Fruit fly (Drosophila melanogaster) whole organism, embryonic: ENCODE measurements around the gene Ubc7.
A peak's percentile ranks its signal among the peaks of the same experiment; 100 is the strongest.

Experiments
- Ada2b ChIP-seq: fragments of 200-800 bp; sonication (Bioruptor generic); IDR thresholded peaks from 2 replicates; pipeline ENCODE4 v1.3.6; 2022; ENCODE audit warnings: missing biosample characterization, missing genetic modification characterization
- Blimp-1 ChIP-seq: fragments of 200-800 bp; sonication (Bioruptor generic); optimal IDR thresholded peaks from 3 replicates; lab custom pipeline; 2018; ENCODE audit warnings: missing biosample characterization, missing genetic modification characterization, mild to moderate bottlenecking, moderate library complexity, missing genetic modification reagents
- CG12744 ChIP-seq: fragments of 200-800 bp; sonication (Bioruptor generic); optimal IDR thresholded peaks from 2 replicates; lab custom pipeline; 2016; ENCODE audit warnings: missing biosample characterization, missing genetic modification characterization
- CG13123 ChIP-seq: fragments of 200-800 bp; sonication (Bioruptor generic); optimal IDR thresholded peaks from 2 replicates; lab custom pipeline; 2016; ENCODE audit warnings: missing biosample characterization, missing genetic modification characterization
- CG14014 ChIP-seq: fragments of 200-800 bp; sonication (Bioruptor generic); IDR thresholded peaks from 2 replicates; pipeline ENCODE4 v1.3.6; 2022; ENCODE audit warnings: missing biosample characterization, missing genetic modification characterization
- CG1603 ChIP-seq: fragments of 200-800 bp; sonication (Bioruptor generic); optimal IDR thresholded peaks from 2 replicates; lab custom pipeline; 2019; ENCODE audit warnings: missing biosample characterization, mild to moderate bottlenecking, missing genetic modification characterization, moderate library complexity
- CG16863 ChIP-seq: fragments of 200-800 bp; sonication (Bioruptor generic); optimal IDR thresholded peaks from 3 replicates; lab custom pipeline; 2016; ENCODE audit warnings: missing biosample characterization, missing genetic modification characterization
- CG18262 ChIP-seq: fragments of 200-800 bp; optimal IDR thresholded peaks from 3 replicates; lab custom pipeline; 2019; ENCODE audit warnings: missing biosample characterization, mild to moderate bottlenecking, missing genetic modification characterization, moderate library complexity
- CG2202 ChIP-seq: fragments of 200-800 bp; sonication (Bioruptor generic); optimal IDR thresholded peaks from 2 replicates; lab custom pipeline; 2018; ENCODE audit warnings: missing biosample characterization, mild to moderate bottlenecking, missing genetic modification characterization
- CG31365 ChIP-seq: fragments of 200-800 bp; sonication (Bioruptor generic); optimal IDR thresholded peaks from 2 replicates; lab custom pipeline; 2018; ENCODE audit warnings: missing biosample characterization, mild to moderate bottlenecking, missing genetic modification characterization
- CG32767 ChIP-seq: fragments of 200-800 bp; sonication (Bioruptor generic); IDR thresholded peaks from 2 replicates; pipeline ENCODE4 v1.3.6; 2022; ENCODE audit warnings: missing biosample characterization, missing genetic modification characterization
- CG33213 ChIP-seq: fragments of 200-800 bp; sonication (Bioruptor generic); optimal IDR thresholded peaks from 3 replicates; lab custom pipeline; 2016; ENCODE audit warnings: missing biosample characterization, missing genetic modification characterization
- CG3726 ChIP-seq: fragments of 200-800 bp; sonication (Bioruptor generic); IDR thresholded peaks from 3 replicates; pipeline ENCODE4, ENCODE4 v1.3.6; 2022; ENCODE audit warnings: missing biosample characterization, missing genetic modification characterization
- CG6175 ChIP-seq: fragments of 200-800 bp; sonication (Bioruptor generic); IDR thresholded peaks from 3 replicates; pipeline ENCODE4 v1.3.6; 2022; ENCODE audit warnings: missing biosample characterization, missing genetic modification characterization
- CG6791 ChIP-seq: fragments of 200-800 bp; sonication (Bioruptor generic); IDR thresholded peaks from 3 replicates; pipeline ENCODE4 v1.3.6; 2022; ENCODE audit warnings: missing biosample characterization, missing genetic modification characterization; ENCODE audit not compliant: partially characterized antibody
- CG7786 ChIP-seq: fragments of 200-800 bp; sonication (Bioruptor generic); optimal IDR thresholded peaks from 2 replicates; lab custom pipeline; 2016; ENCODE audit warnings: missing biosample characterization, missing genetic modification characterization
- CG8359 ChIP-seq: fragments of 200-800 bp; sonication (Bioruptor generic); optimal IDR thresholded peaks from 2 replicates; lab custom pipeline; 2017; ENCODE audit warnings: missing biosample characterization, mild to moderate bottlenecking, missing genetic modification characterization, borderline replicate concordance
- CG9817 ChIP-seq: fragments of 200-800 bp; sonication (Bioruptor generic); optimal IDR thresholded peaks from 2 replicates; lab custom pipeline; 2018; ENCODE audit warnings: missing biosample characterization, mild to moderate bottlenecking, missing genetic modification characterization, moderate library complexity
- Dek ChIP-seq: fragments of 200-800 bp; sonication (Bioruptor generic); optimal IDR thresholded peaks from 3 replicates; lab custom pipeline; 2019; ENCODE audit warnings: missing biosample characterization, mild to moderate bottlenecking, missing genetic modification characterization, moderate library complexity
- Dfd ChIP-seq, 2 experiments: fragments of >200 bp; optimal IDR thresholded peaks; 2 replicates each; lab custom pipeline; 2017; ENCODE audit warnings: missing biosample characterization in 2 of 2, missing genetic modification characterization in 2 of 2
- Med ChIP-seq: fragments of 200-800 bp; sonication (Bioruptor generic); peaks from one replicate; lab custom pipeline; 2016; ENCODE audit warnings: missing biosample characterization, missing genetic modification characterization, mild to moderate bottlenecking, inconsistent platforms, moderate library complexity
- PHDP ChIP-seq: fragments of 200-800 bp; sonication (Bioruptor generic); optimal IDR thresholded peaks from 3 replicates; lab custom pipeline; 2018; ENCODE audit warnings: missing biosample characterization, mild to moderate bottlenecking, missing genetic modification characterization, moderate library complexity
- Pdp1 ChIP-seq, 2 experiments: fragments of 200-800 bp; sonication (Bioruptor generic); optimal IDR thresholded peaks; 3 replicates each; lab custom pipeline; 2016; ENCODE audit warnings: missing biosample characterization in 2 of 2, missing genetic modification characterization in 2 of 2, mild to moderate bottlenecking in 1 of 2, moderate library complexity in 1 of 2
- Sry-δ ChIP-seq: fragments of 200-800 bp; sonication (Bioruptor generic); optimal IDR thresholded peaks from 2 replicates; lab custom pipeline; 2016; ENCODE audit warnings: missing biosample characterization, missing genetic modification characterization
- Ssrp ChIP-seq: fragments of 200-800 bp; sonication (Bioruptor generic); optimal IDR thresholded peaks from 2 replicates; lab custom pipeline; 2018; ENCODE audit warnings: missing biosample characterization, mild to moderate bottlenecking, missing genetic modification characterization, moderate library complexity
- Xbp1 ChIP-seq: fragments of 200-800 bp; sonication (Bioruptor generic); optimal IDR thresholded peaks from 3 replicates; lab custom pipeline; 2016; ENCODE audit warnings: missing biosample characterization, mild to moderate bottlenecking, missing genetic modification characterization
- al ChIP-seq: fragments of 200-800 bp; sonication (Bioruptor generic); IDR thresholded peaks from 2 replicates; pipeline ENCODE4 v1.3.6; 2022; ENCODE audit warnings: missing biosample characterization, missing genetic modification characterization
- chn ChIP-seq: fragments of 200-800 bp; sonication (Bioruptor generic); optimal IDR thresholded peaks from 2 replicates; lab custom pipeline; 2016; ENCODE audit warnings: missing biosample characterization, missing genetic modification characterization
- dimm ChIP-seq: fragments of 200-800 bp; sonication (Bioruptor generic); IDR thresholded peaks from 2 replicates; pipeline ENCODE4 v1.3.6; 2022; ENCODE audit warnings: missing biosample characterization, missing genetic modification characterization
- fru ChIP-seq: fragments of >200 bp; optimal IDR thresholded peaks from 2 replicates; lab custom pipeline; 2017
- ftz-f1 ChIP-seq: fragments of 200-800 bp; sonication (Bioruptor generic); optimal IDR thresholded peaks from 2 replicates; lab custom pipeline; 2016; ENCODE audit warnings: missing biosample characterization, missing genetic modification characterization
- gcm ChIP-seq: fragments of 200-800 bp; sonication (Bioruptor generic); optimal IDR thresholded peaks from 2 replicates; lab custom pipeline; 2019; ENCODE audit warnings: missing biosample characterization, mild to moderate bottlenecking, missing genetic modification characterization, moderate library complexity
- grau ChIP-seq: fragments of 200-800 bp; optimal IDR thresholded peaks from 3 replicates; lab custom pipeline; 2019; ENCODE audit warnings: missing biosample characterization, mild to moderate bottlenecking, missing genetic modification characterization, moderate library complexity
- gsb ChIP-seq: fragments of 200-800 bp; sonication (Bioruptor generic); IDR thresholded peaks from 2 replicates; pipeline ENCODE4 v1.3.6; 2022; ENCODE audit warnings: missing biosample characterization, missing genetic modification characterization
- hkb ChIP-seq, 2 experiments: fragments of 200-800 bp in 1 of 2; fragments of >200 bp in 1 of 2; sonication (Bioruptor generic) in 1 of 2; IDR thresholded peaks in 1 of 2; optimal IDR thresholded peaks in 1 of 2; 2 replicates each; pipeline versions ENCODE4 v1.3.6 to Lab custom; 2017 to 2022; ENCODE audit warnings: missing biosample characterization in 1 of 2, missing genetic modification characterization in 1 of 2
- mld ChIP-seq: fragments of 200-800 bp; sonication (Bioruptor generic); IDR thresholded peaks from 3 replicates; pipeline ENCODE4 v1.3.6; 2022; ENCODE audit warnings: missing biosample characterization, missing genetic modification characterization; ENCODE audit not compliant: partially characterized antibody
- nom ChIP-seq: fragments of 200-800 bp; sonication (Bioruptor generic); optimal IDR thresholded peaks from 2 replicates; lab custom pipeline; 2017; ENCODE audit warnings: missing biosample characterization, missing genetic modification characterization, mild to moderate bottlenecking, moderate library complexity, missing genetic modification reagents
- onecut ChIP-seq: fragments of 200-800 bp; sonication (Bioruptor generic); IDR thresholded peaks from 2 replicates; pipeline ENCODE4 v1.3.6; 2022; ENCODE audit warnings: missing biosample characterization, missing genetic modification characterization
- peb ChIP-seq: fragments of 200-800 bp; sonication (Bioruptor generic); IDR thresholded peaks from 2 replicates; pipeline ENCODE4 v1.3.6; 2022; ENCODE audit warnings: missing biosample characterization, missing genetic modification characterization
- phol ChIP-seq: fragments of 200-800 bp; sonication (Bioruptor generic); optimal IDR thresholded peaks from 3 replicates; lab custom pipeline; 2018; ENCODE audit warnings: missing biosample characterization, mild to moderate bottlenecking, missing genetic modification characterization, moderate library complexity
- prd ChIP-seq, 3 experiments: fragments of >200 bp in 2 of 3; fragments of 200-800 bp in 1 of 3; sonication (Bioruptor generic) in 1 of 3; optimal IDR thresholded peaks in 2 of 3; IDR thresholded peaks in 1 of 3; 2 replicates in 2 of 3; 3 replicates in 1 of 3; pipeline versions ENCODE4 v1.3.6 to Lab custom; 2017 to 2022; ENCODE audit warnings: missing biosample characterization in 1 of 3, missing genetic modification characterization in 1 of 3
- run ChIP-seq: fragments of 200-800 bp; sonication (Bioruptor generic); optimal IDR thresholded peaks from 3 replicates; lab custom pipeline; 2018; ENCODE audit warnings: missing biosample characterization, mild to moderate bottlenecking, missing genetic modification characterization
- sc ChIP-seq, 3 experiments: fragments of >200 bp in 2 of 3; fragments of 200-800 bp in 1 of 3; sonication (Bioruptor generic) in 1 of 3; optimal IDR thresholded peaks; 2 replicates in 2 of 3; 3 replicates in 1 of 3; lab custom pipeline; 2017; ENCODE audit warnings: mild to moderate bottlenecking in 1 of 3, missing biosample characterization in 1 of 3, missing genetic modification characterization in 1 of 3, missing genetic modification reagents in 1 of 3
- scrt ChIP-seq: fragments of 200-800 bp; sonication (Bioruptor generic); optimal IDR thresholded peaks from 2 replicates; lab custom pipeline; 2018; ENCODE audit warnings: missing biosample characterization, mild to moderate bottlenecking, missing genetic modification characterization, moderate library complexity
- sqz ChIP-seq: fragments of 200-800 bp; sonication (Bioruptor generic); optimal IDR thresholded peaks from 3 replicates; lab custom pipeline; 2018; ENCODE audit warnings: missing biosample characterization, mild to moderate bottlenecking, missing genetic modification characterization
- toy ChIP-seq: fragments of 200-800 bp; sonication (Bioruptor generic); IDR thresholded peaks from 2 replicates; pipeline ENCODE4 v1.3.6; 2022; ENCODE audit warnings: missing biosample characterization, missing genetic modification characterization
- trh ChIP-seq: fragments of 200-800 bp; sonication (Bioruptor generic); optimal IDR thresholded peaks from 2 replicates; lab custom pipeline; 2016; ENCODE audit warnings: missing biosample characterization, missing genetic modification characterization
- vnd ChIP-seq: fragments of 200-800 bp; sonication (Bioruptor generic); IDR thresholded peaks from 3 replicates; pipeline ENCODE4 v1.3.6; 2022; ENCODE audit warnings: missing biosample characterization, missing genetic modification characterization; ENCODE audit not compliant: partially characterized antibody

Gene Ubc7

DNA sequence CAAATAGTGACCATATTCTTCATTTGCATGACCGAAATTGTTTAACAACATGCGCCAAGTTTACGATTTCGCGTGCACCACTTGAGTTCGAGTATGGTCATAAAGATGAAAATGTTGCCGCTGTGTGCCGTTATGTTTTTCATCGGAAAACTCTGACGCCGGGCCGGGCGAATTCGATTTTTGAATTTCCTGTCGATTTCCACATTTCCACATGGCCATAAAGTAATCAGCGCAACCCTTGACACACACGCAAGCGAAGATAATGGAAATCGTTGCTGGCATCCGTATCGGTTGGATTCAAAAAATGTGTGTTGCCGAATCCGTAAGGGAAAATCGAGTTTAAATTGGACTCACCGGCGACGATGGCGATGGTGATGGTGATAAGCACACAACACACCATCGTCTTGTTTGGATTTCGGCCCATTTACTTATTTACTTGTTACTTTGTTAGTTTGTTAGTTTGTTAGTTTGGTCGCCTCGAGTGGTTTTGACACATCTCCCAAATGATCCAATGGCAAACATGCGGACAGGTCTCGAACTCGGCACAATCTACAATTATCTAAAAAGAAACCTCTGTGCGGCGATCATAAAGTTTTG lies 51.2 kb downstream of the Ubc7 start (continued):
- no peak for TF ChIP-seq sc (optimal IDR thresholded peaks at IDR 0.05; lab: Kevin White, UChicago)
- peak; percentile 44 for TF ChIP-seq sc (GFP tag; optimal IDR thresholded peaks at IDR 0.05; lab: Kevin White, UChicago)
- TF ChIP-seq CG6175 (GFP tag; lab: Robert Waterston, UW), result no peak
- peak; percentile 2 for TF ChIP-seq grau (tag; lab: Kevin White, UChicago)
- TF ChIP-seq Pdp1 (GFP tag; optimal IDR thresholded peaks at IDR 0.05; lab: Kevin White, UChicago), result peak in 1 of 2 experiments; percentile 41
- TF ChIP-seq onecut (GFP tag; lab: Robert Waterston, UW), result peak; percentile 53; the same call in 1 of the 2 replicates
- TF ChIP-seq CG31365 (tag; lab: Kevin White, UChicago), result peak; percentile 43
- TF ChIP-seq gcm (GFP tag; lab: Kevin White, UChicago), result peak; percentile 39
- TF ChIP-seq mld (GFP tag; lab: Robert Waterston, UW), result no peak
- peak; percentile 40; the same call in 1 of the 2 replicates for TF ChIP-seq CG14014
- no peak for TF ChIP-seq Dfd (GFP tag; optimal IDR thresholded peaks at IDR 0.05; lab: Kevin White, UChicago)
- no peak for TF ChIP-seq prd (optimal IDR thresholded peaks at IDR 0.05; lab: Kevin White, UChicago)
- peak; percentile 35; the same call in 1 of the 3 replicates for TF ChIP-seq prd (GFP tag; IDR thresholded peaks at IDR 0.05; lab: Robert Waterston, UW)
- TF ChIP-seq CG2202, result peak; percentile 64
- no peak for TF ChIP-seq toy
- TF ChIP-seq fru, result no peak
- 0 out of 2 replicates have a peak, but pooled peaks have one; percentile 23 for TF ChIP-seq CG32767 (GFP tag; lab: Robert Waterston, UW)
- TF ChIP-seq CG18262 (tag; lab: Kevin White, UChicago), result peak; percentile 52
- TF ChIP-seq Xbp1 (GFP tag; lab: Kevin White, UChicago), result no peak
- TF ChIP-seq chn (GFP tag; lab: Kevin White, UChicago), result no peak
- peak; percentile 46 for TF ChIP-seq PHDP (tag; lab: Kevin White, UChicago)
- TF ChIP-seq sqz, result peak; percentile 38
- TF ChIP-seq Sry-δ (GFP tag; lab: Kevin White, UChicago), result no peak
- TF ChIP-seq CG16863 (GFP tag; lab: Kevin White, UChicago), result peak; percentile 46
- TF ChIP-seq CG9817, result no peak
- no peak for TF ChIP-seq scrt
- no peak for TF ChIP-seq Ada2b (GFP tag; lab: Robert Waterston, UW)
- TF ChIP-seq CG1603 (tag; lab: Kevin White, UChicago), result peak; percentile 75
- no peak for TF ChIP-seq trh (GFP tag; lab: Kevin White, UChicago)
- no peak for TF ChIP-seq ftz-f1 (GFP tag; lab: Kevin White, UChicago)
- TF ChIP-seq Med (GFP tag; lab: Kevin White, UChicago), result peak; percentile 83
- peak; percentile 40 for TF ChIP-seq CG8359 (GFP tag; lab: Kevin White, UChicago)
- TF ChIP-seq dimm (GFP tag; lab: Robert Waterston, UW), result no peak
- TF ChIP-seq run (tag; lab: Kevin White, UChicago), result peak; percentile 73
- no peak for TF ChIP-seq peb
- TF ChIP-seq Blimp-1 (GFP tag; lab: Kevin White, UChicago), result peak; percentile 41
- TF ChIP-seq Ssrp, result no peak
- TF ChIP-seq phol (tag; lab: Kevin White, UChicago), result no peak
- no peak for TF ChIP-seq CG6791 (GFP tag; lab: Robert Waterston, UW)
- TF ChIP-seq CG13123 (GFP tag; lab: Kevin White, UChicago), result no peak
- TF ChIP-seq CG12744 (GFP tag; lab: Kevin White, UChicago), result no peak
- TF ChIP-seq CG7786, result no peak
- TF ChIP-seq CG3726 (GFP tag; lab: Robert Waterston, UW), result no peak
- peak; percentile 8 for TF ChIP-seq CG33213 (GFP tag; lab: Kevin White, UChicago)
- TF ChIP-seq nom (GFP tag; lab: Kevin White, UChicago), result no peak
- no peak for TF ChIP-seq gsb (GFP tag; lab: Robert Waterston, UW)
- TF ChIP-seq hkb (optimal IDR thresholded peaks at IDR 0.05; lab: Kevin White, UChicago), result no peak
- peak; percentile 51; the same call in 1 of the 2 replicates for TF ChIP-seq hkb (GFP tag; IDR thresholded peaks at IDR 0.05; lab: Robert Waterston, UW)
- no peak for TF ChIP-seq al (GFP tag; lab: Robert Waterston, UW)
- no peak for TF ChIP-seq vnd
- TF ChIP-seq Dek (tag; lab: Kevin White, UChicago), result no peak
